Comparison of ENCODE assay signal across 4 worm cellular contexts in the genomic region with DNA sequence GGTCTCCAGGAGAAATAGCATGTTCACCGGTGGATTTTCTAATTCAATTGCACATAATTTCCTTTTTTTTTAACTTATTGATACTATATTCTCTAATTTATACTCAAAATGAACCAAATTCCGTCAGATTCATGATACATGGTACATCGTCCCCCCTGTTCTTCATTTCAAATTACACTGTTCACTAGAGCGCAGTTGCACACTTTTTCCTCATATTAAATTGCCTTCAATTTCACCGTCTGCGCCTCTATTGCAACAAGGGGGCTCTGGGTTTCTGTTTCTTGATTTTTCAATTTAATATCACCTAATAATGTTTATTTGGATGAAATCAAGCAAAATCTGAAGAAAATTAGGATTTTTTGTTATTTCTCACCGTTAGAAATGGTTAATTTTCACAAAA.
TF ChIP-seq lines count a peak whose summit lies in the region.

No protein-coding gene starts in this region.

TF ChIP-seq in whole organism, L2 larva, 48 proteins besides CTCF, POLR2A, EP300 and RAD21:
- TF ChIP-seq egl-27 (tag; optimal IDR thresholded peaks at IDR 0.05; lab: Kevin White, UChicago) (no peak), unc-55 (GFP tag; optimal IDR thresholded peaks at IDR 0.05; lab: Kevin White, UChicago) (peak; percentile 84), peb-1 (tag; optimal IDR thresholded peaks at IDR 0.05; lab: Kevin White, UChicago) (no peak), C34F6.9 (tag; optimal IDR thresholded peaks at IDR 0.05; lab: Kevin White, UChicago) (peak; percentile 83), nhr-129 (tag; optimal IDR thresholded peaks at IDR 0.05; lab: Kevin White, UChicago) (peak; percentile 79), fos-1 (tag; optimal IDR thresholded peaks at IDR 0.05; lab: Kevin White, UChicago) (peak; percentile 54), lsy-2 (tag; optimal IDR thresholded peaks at IDR 0.05; lab: Kevin White, UChicago) (peak in 1 of 2 experiments; percentile 75), gmeb-1 (tag; optimal IDR thresholded peaks at IDR 0.05; lab: Kevin White, UChicago) (peak; percentile 46), nhr-6 (tag; optimal IDR thresholded peaks at IDR 0.05; lab: Kevin White, UChicago) (peak; percentile 31), nhr-21 (tag; optimal IDR thresholded peaks at IDR 0.05; lab: Kevin White, UChicago) (peak; percentile 16), crh-2 (tag; optimal IDR thresholded peaks at IDR 0.05; lab: Kevin White, UChicago) (peak; percentile 60), zag-1 (tag; optimal IDR thresholded peaks at IDR 0.05; lab: Kevin White, UChicago) (peak; percentile 19), F13H6.1 (tag; optimal IDR thresholded peaks at IDR 0.05; lab: Kevin White, UChicago) (peak; percentile 22), nhr-11 (tag; optimal IDR thresholded peaks at IDR 0.05; lab: Kevin White, UChicago) (no peak)
TF ChIP-seq in whole organism, L2 larva: peak in this region for 11.

TF ChIP-seq in whole organism, L4 larva, 104 proteins besides CTCF, POLR2A, EP300 and RAD21 (continues in another document):
- TF ChIP-seq fkh-10 (GFP tag; optimal IDR thresholded peaks at IDR 0.05; lab: Kevin White, UChicago) = peak; percentile 20
- peak; percentile 16 for TF ChIP-seq nhr-102 (tag; optimal IDR thresholded peaks at IDR 0.05; lab: Kevin White, UChicago)
- peak; percentile 78 for TF ChIP-seq aha-1 (tag; lab: Kevin White, UChicago)
- TF ChIP-seq dve-1 (tag; optimal IDR thresholded peaks at IDR 0.05; lab: Kevin White, UChicago; ENCODE audit: insufficient read depth) = peak; percentile 81
- TF ChIP-seq dmd-9 (GFP tag; IDR thresholded peaks at IDR 0.05; lab: Robert Waterston, UW) = no peak
- TF ChIP-seq nhr-28 (tag; optimal IDR thresholded peaks at IDR 0.05; lab: Kevin White, UChicago) = peak; percentile 50
- TF ChIP-seq ceh-32 (tag; optimal IDR thresholded peaks at IDR 0.05; lab: Kevin White, UChicago; ENCODE audit: poor library complexity) = no peak
- TF ChIP-seq mes-2 (tag; optimal IDR thresholded peaks at IDR 0.05; lab: Kevin White, UChicago; ENCODE audit: poor library complexity, severe bottlenecking) = peak; percentile 74
- TF ChIP-seq dpl-1 (GFP tag; optimal IDR thresholded peaks at IDR 0.05; lab: Kevin White, UChicago) = peak; percentile 50
- peak; percentile 10 for TF ChIP-seq hlh-11 (tag; optimal IDR thresholded peaks at IDR 0.05; lab: Kevin White, UChicago)
- peak; percentile 8 for TF ChIP-seq nhr-77 (tag; optimal IDR thresholded peaks at IDR 0.05; lab: Kevin White, UChicago)
- peak; percentile 62 for TF ChIP-seq rbr-2 (tag; optimal IDR thresholded peaks at IDR 0.05; lab: Kevin White, UChicago)
- TF ChIP-seq lin-13 (GFP tag; optimal IDR thresholded peaks at IDR 0.05; lab: Kevin White, UChicago) = peak; percentile 31
- TF ChIP-seq ces-1 (GFP tag; optimal IDR thresholded peaks at IDR 0.05; lab: Kevin White, UChicago) = peak; percentile 6
- TF ChIP-seq set-16 (GFP tag; IDR thresholded peaks at IDR 0.05; lab: Robert Waterston, UW) = no peak
- peak; percentile 90 for TF ChIP-seq lin-38 (GFP tag; IDR thresholded peaks at IDR 0.05; lab: Robert Waterston, UW)
- no peak for TF ChIP-seq F10B5.3 (tag; optimal IDR thresholded peaks at IDR 0.05; lab: Kevin White, UChicago)
- no peak for TF ChIP-seq snpc-4 (tag; optimal IDR thresholded peaks at IDR 0.05; lab: Kevin White, UChicago)
- TF ChIP-seq daf-16 (GFP tag; optimal IDR thresholded peaks at IDR 0.05; lab: Kevin White, UChicago) = no peak
- peak; percentile 63 for TF ChIP-seq daf-16 (tag; optimal IDR thresholded peaks at IDR 0.05; lab: Kevin White, UChicago)
- peak; percentile 36 for TF ChIP-seq hlh-30 (tag; optimal IDR thresholded peaks at IDR 0.05; lab: Kevin White, UChicago; ENCODE audit: insufficient read depth)
- peak; percentile 55 for TF ChIP-seq nhr-6 (tag; optimal IDR thresholded peaks at IDR 0.05; lab: Kevin White, UChicago)
- TF ChIP-seq dmd-8 (GFP tag; IDR thresholded peaks at IDR 0.05; lab: Robert Waterston, UW) = no peak
- no peak for TF ChIP-seq mdt-29 (GFP tag; IDR thresholded peaks at IDR 0.05; lab: Robert Waterston, UW)
- TF ChIP-seq F44E2.7 (GFP tag; IDR thresholded peaks at IDR 0.05; lab: Robert Waterston, UW) = no peak

TF ChIP-seq in whole organism, late embryonic, 69 proteins besides CTCF, POLR2A, EP300 and RAD21:
- peak; percentile 4 for TF ChIP-seq lim-6 (tag; optimal IDR thresholded peaks at IDR 0.05; lab: Kevin White, UChicago)
- TF ChIP-seq ceh-31 (tag; optimal IDR thresholded peaks at IDR 0.05; lab: Kevin White, UChicago) = peak; percentile 41
- TF ChIP-seq lin-11 (tag; optimal IDR thresholded peaks at IDR 0.05; lab: Kevin White, UChicago) = no peak
- no peak for TF ChIP-seq dmd-4 (tag; optimal IDR thresholded peaks at IDR 0.05; lab: Kevin White, UChicago; ENCODE audit: borderline replicate concordance)
- peak; percentile 53 for TF ChIP-seq ceh-34 (tag; optimal IDR thresholded peaks at IDR 0.05; lab: Kevin White, UChicago)
- TF ChIP-seq sdc-2 (tag; optimal IDR thresholded peaks at IDR 0.05; lab: Kevin White, UChicago) = no peak
- TF ChIP-seq ceh-14 (tag; optimal IDR thresholded peaks at IDR 0.05; lab: Kevin White, UChicago) = peak; percentile 43
- peak; percentile 34 for TF ChIP-seq nfya-1 (tag; optimal IDR thresholded peaks at IDR 0.05; lab: Kevin White, UChicago)
- TF ChIP-seq unc-42 (tag; optimal IDR thresholded peaks at IDR 0.05; lab: Kevin White, UChicago) = peak; percentile 91
- TF ChIP-seq pag-3 (tag; optimal IDR thresholded peaks at IDR 0.05; lab: Kevin White, UChicago; ENCODE audit: borderline replicate concordance) = no peak

TF ChIP-seq in whole organism, mixed stage, embryonic, 35 proteins besides CTCF, POLR2A, EP300 and RAD21:
- no peak for TF ChIP-seq zip-8 (tag; optimal IDR thresholded peaks at IDR 0.05; lab: Kevin White, UChicago)
- peak; percentile 96 for TF ChIP-seq ces-1 (GFP tag; optimal IDR thresholded peaks at IDR 0.05; lab: Kevin White, UChicago)
- TF ChIP-seq unc-120 (tag; optimal IDR thresholded peaks at IDR 0.05; lab: Kevin White, UChicago; ENCODE audit: poor library complexity, severe bottlenecking) = peak; percentile 3
- TF ChIP-seq nhr-237 (tag; optimal IDR thresholded peaks at IDR 0.05; lab: Kevin White, UChicago) = peak; percentile 11
- TF ChIP-seq M03D4.4 (tag; optimal IDR thresholded peaks at IDR 0.05; lab: Kevin White, UChicago) = no peak
- TF ChIP-seq pha-4 (tag; optimal IDR thresholded peaks at IDR 0.05; lab: Kevin White, UChicago) = peak; percentile 52
- peak; percentile 39 for TF ChIP-seq mab-5 (tag; optimal IDR thresholded peaks at IDR 0.05; lab: Kevin White, UChicago)
- peak; percentile 34 for TF ChIP-seq lsy-2 (tag; optimal IDR thresholded peaks at IDR 0.05; lab: Kevin White, UChicago)
- TF ChIP-seq mep-1 (tag; optimal IDR thresholded peaks at IDR 0.05; lab: Kevin White, UChicago) = peak; percentile 45
